Worm (Caenorhabditis elegans): ENCODE measurements around the gene B0365.9.
A peak's percentile ranks its signal among the peaks of the same experiment; 100 is the strongest.

The B0365.9 gene

ce11 chrV:13162885-13163284, 29.5 kb upstream of the B0365.9 start:
- TF ChIP-seq mec-3 (tag; optimal IDR thresholded peaks at IDR 0.05; ENCODE audit: borderline replicate concordance) = no peak
- no peak for TF ChIP-seq ceh-34 (tag; optimal IDR thresholded peaks at IDR 0.05)
- no peak for TF ChIP-seq ceh-18 (tag; optimal IDR thresholded peaks at IDR 0.05)
- TF ChIP-seq F13H6.1 (tag; optimal IDR thresholded peaks at IDR 0.05) = no peak
- no peak for TF ChIP-seq elt-4 (tag; optimal IDR thresholded peaks at IDR 0.05)
- TF ChIP-seq fkh-10 (GFP tag; optimal IDR thresholded peaks at IDR 0.05) = no peak
- TF ChIP-seq tbx-2 (tag; optimal IDR thresholded peaks at IDR 0.05) = no peak
- TF ChIP-seq ceh-2 (tag; optimal IDR thresholded peaks at IDR 0.05) = no peak
- TF ChIP-seq elt-2 (tag; optimal IDR thresholded peaks at IDR 0.05) = no peak
- TF ChIP-seq pha-2 (tag; optimal IDR thresholded peaks at IDR 0.05) = no peak
- no peak for TF ChIP-seq npax-4 (tag; optimal IDR thresholded peaks at IDR 0.05)
- no peak for TF ChIP-seq unc-55 (GFP tag; optimal IDR thresholded peaks at IDR 0.05)
- no peak for TF ChIP-seq dmd-4 (tag; optimal IDR thresholded peaks at IDR 0.05; ENCODE audit: borderline replicate concordance)
- TF ChIP-seq che-1 (tag; optimal IDR thresholded peaks at IDR 0.05) = no peak
- TF ChIP-seq K09A11.1 (tag; optimal IDR thresholded peaks at IDR 0.05; ENCODE audit: insufficient read depth) = no peak
- TF ChIP-seq ceh-30 (tag; optimal IDR thresholded peaks at IDR 0.05) = no peak
- no peak for TF ChIP-seq unc-86 (tag; optimal IDR thresholded peaks at IDR 0.05)
- TF ChIP-seq ztf-16 (tag; optimal IDR thresholded peaks at IDR 0.05) = no peak
- no peak for TF ChIP-seq ceh-9 (tag; optimal IDR thresholded peaks at IDR 0.05)
- TF ChIP-seq madf-2 (tag; optimal IDR thresholded peaks at IDR 0.05) = no peak

DNA sequence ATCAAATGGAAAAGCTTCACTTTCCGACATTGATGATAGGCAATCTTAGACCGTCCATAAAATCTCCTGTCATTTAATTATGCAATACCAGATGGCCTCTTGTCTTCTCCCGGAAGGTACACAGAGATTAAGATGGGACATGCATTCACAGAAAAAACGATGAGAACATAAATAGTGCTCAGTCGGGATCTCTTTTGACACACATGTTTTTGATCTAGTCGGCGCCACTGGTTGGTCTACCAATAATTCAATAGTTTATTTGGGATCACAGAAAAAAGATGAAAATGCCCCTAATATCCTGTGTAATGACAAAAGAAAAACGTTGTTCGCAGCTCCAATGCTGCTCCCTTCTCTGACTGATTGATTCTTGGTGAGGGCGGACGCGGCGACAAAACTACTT, 27.7 kb upstream of the B0365.9 start:
- TF ChIP-seq hlh-6 (tag; optimal IDR thresholded peaks at IDR 0.05) = no peak
- TF ChIP-seq pha-4 (tag; optimal IDR thresholded peaks at IDR 0.05) = no peak
- TF ChIP-seq pha-2 (tag; optimal IDR thresholded peaks at IDR 0.05) = no peak
- no peak for TF ChIP-seq nhr-232 (tag; optimal IDR thresholded peaks at IDR 0.05)
- TF ChIP-seq ceh-24 (tag; optimal IDR thresholded peaks at IDR 0.05) = no peak
- no peak for TF ChIP-seq eyg-1 (tag; optimal IDR thresholded peaks at IDR 0.05)
- TF ChIP-seq ahr-1 (tag; optimal IDR thresholded peaks at IDR 0.05) = no peak
- no peak for TF ChIP-seq odd-2 (tag; optimal IDR thresholded peaks at IDR 0.05)
- TF ChIP-seq ceh-2 (tag; optimal IDR thresholded peaks at IDR 0.05) = no peak
- TF ChIP-seq nhr-11 (tag; optimal IDR thresholded peaks at IDR 0.05) = no peak
- no peak for TF ChIP-seq K09A11.1 (tag; optimal IDR thresholded peaks at IDR 0.05; ENCODE audit: insufficient read depth)
- no peak for TF ChIP-seq sox-4 (tag; optimal IDR thresholded peaks at IDR 0.05)
- no peak for TF ChIP-seq ets-4 (tag; optimal IDR thresholded peaks at IDR 0.05)
- TF ChIP-seq Y22D7AL.16 (tag; optimal IDR thresholded peaks at IDR 0.05) = no peak
- TF ChIP-seq dmd-4 (tag; optimal IDR thresholded peaks at IDR 0.05; ENCODE audit: borderline replicate concordance) = no peak
- TF ChIP-seq ceh-9 (tag; optimal IDR thresholded peaks at IDR 0.05) = no peak

DNA sequence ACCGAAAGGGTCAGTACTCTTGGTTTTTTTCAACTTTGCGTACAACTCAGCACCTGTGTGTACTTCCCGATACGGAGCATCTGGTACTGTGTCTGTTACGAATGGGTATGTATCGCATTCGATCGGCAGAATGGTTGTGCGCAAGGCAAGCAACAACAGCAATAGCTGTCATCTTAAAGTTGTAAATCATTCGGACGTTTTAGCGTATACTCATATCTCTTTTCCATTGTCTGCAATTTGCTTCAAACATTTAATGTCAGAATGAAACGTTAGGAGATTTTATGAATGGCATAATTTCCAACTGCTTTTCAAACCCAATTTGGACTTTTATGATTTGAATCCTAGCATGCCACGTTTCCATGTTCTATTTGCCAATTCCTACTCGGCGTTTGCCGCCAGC, 23.7 kb upstream of the B0365.9 start:
- no peak for TF ChIP-seq ceh-18 (tag; optimal IDR thresholded peaks at IDR 0.05)
- no peak for TF ChIP-seq tbx-7 (tag; optimal IDR thresholded peaks at IDR 0.05)
- no peak for TF ChIP-seq fkh-6 (tag; optimal IDR thresholded peaks at IDR 0.05)
- TF ChIP-seq unc-55 (GFP tag; optimal IDR thresholded peaks at IDR 0.05) = peak; percentile 72
- TF ChIP-seq eyg-1 (tag; optimal IDR thresholded peaks at IDR 0.05) = no peak
- TF ChIP-seq syd-9 (tag; optimal IDR thresholded peaks at IDR 0.05) = no peak

DNA sequence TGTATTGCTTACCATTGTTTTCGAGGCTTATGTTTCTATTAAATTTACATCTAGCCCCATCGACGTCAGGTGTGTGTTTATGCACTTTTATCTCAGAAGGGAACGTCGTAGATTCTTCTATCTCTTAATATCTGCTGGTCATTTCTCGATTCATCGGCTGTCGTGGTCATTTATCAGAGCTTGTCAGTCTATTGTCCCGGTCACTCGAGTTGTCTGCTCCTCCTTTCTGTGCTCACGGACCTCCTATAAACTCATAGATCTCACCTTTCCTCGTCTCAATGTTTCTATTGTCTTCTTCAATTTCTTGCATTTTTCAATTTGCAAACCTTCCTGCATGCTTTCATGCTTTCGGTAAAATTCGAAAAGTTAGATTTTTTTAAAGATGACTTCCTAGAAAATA, 20.9 kb upstream of the B0365.9 start:
- TF ChIP-seq ahr-1 (tag; optimal IDR thresholded peaks at IDR 0.05) (no peak), hlh-30 (tag; optimal IDR thresholded peaks at IDR 0.05; ENCODE audit: insufficient read depth) (no peak), lin-11 (tag; optimal IDR thresholded peaks at IDR 0.05) (no peak), ceh-22 (tag; optimal IDR thresholded peaks at IDR 0.05) (no peak), unc-42 (tag; optimal IDR thresholded peaks at IDR 0.05) (no peak), unc-55 (GFP tag; optimal IDR thresholded peaks at IDR 0.05) (peak; percentile 82)
